Fruit fly (Drosophila melanogaster): ENCODE data around the gene Hex-A.

The Hex-A gene

DNA sequence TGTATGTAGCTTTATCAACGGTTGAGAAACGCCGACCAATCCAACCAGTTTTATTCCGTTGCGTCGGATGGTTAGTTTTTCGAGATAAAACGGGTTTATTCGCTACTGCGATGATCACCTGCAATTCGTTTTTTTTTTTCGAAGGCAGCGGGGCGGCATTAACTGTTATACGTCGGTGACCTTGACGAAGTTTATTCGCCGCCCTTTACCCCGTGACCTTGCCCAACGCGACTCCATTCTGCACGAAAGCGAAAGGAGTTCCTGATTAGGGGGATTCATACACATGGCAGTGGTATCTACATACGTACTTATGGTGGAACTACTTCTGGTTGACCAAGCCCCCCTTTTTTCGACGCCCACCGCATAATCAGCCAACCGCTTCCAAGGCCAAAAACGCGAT lies 4.9 kb upstream of the Hex-A start (continued):
- TF ChIP-seq CG2120 (GFP tag; optimal IDR thresholded peaks at IDR 0.05) (peak; percentile 2), Pdp1 (GFP tag; optimal IDR thresholded peaks at IDR 0.05) (no peak), BtbVII (GFP tag; optimal IDR thresholded peaks at IDR 0.05) (no peak), chinmo (GFP tag; IDR thresholded peaks at IDR 0.05; ENCODE audit: partially characterized antibody) (0 out of 4 replicates have a peak, but pooled peaks have one; percentile 71), slbo (GFP tag; IDR thresholded peaks at IDR 0.05) (peak; percentile 20; the same call in 1 of the 2 replicates), ems (GFP tag; optimal IDR thresholded peaks at IDR 0.05) (no peak), D19A (tag; optimal IDR thresholded peaks at IDR 0.05) (no peak), Dfd (GFP tag; optimal IDR thresholded peaks at IDR 0.05) (no peak), hkb (optimal IDR thresholded peaks at IDR 0.05) (no peak), hkb (GFP tag; IDR thresholded peaks at IDR 0.05) (peak; percentile 26; the same call in 1 of the 2 replicates), Rx (GFP tag; IDR thresholded peaks at IDR 0.05) (no peak), slp2 (GFP tag; optimal IDR thresholded peaks at IDR 0.05) (no peak), E2f2 (GFP tag; IDR thresholded peaks at IDR 0.05) (no peak), gro (GFP tag; optimal IDR thresholded peaks at IDR 0.05) (no peak), ERR (GFP tag; optimal IDR thresholded peaks at IDR 0.05) (peak; percentile 38), dati (GFP tag; IDR thresholded peaks at IDR 0.05) (no peak), Taf1 (GFP tag; IDR thresholded peaks at IDR 0.05) (no peak), fu2 (GFP tag; optimal IDR thresholded peaks at IDR 0.05) (no peak), Med (GFP tag) (peak; percentile 51)

DNA sequence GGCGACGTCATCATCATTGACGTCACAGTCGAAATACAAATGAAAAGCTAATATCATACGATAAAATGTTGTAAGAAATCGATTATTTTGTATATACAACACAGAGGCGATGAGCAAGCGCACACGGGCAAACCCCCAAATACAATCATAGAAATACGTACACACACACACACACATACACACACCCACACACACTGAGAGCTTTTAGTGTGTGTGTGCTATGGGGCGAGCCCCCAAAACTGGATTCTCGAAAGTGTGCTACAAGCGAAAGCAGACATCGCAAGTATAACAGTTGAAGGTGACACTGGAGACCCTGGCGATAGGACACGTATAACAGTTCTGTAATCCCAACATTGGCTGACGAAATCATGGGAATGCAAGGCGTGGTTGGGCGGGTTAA lies 3.6 kb upstream of the Hex-A start:
- TF ChIP-seq CG17829 (tag; optimal IDR thresholded peaks at IDR 0.05) (no peak), dm (GFP tag; optimal IDR thresholded peaks at IDR 0.05) (no peak), CG12071 (GFP tag; optimal IDR thresholded peaks at IDR 0.05) (no peak), CG14710 (tag; optimal IDR thresholded peaks at IDR 0.05) (no peak), btn (GFP tag; optimal IDR thresholded peaks at IDR 0.05) (no peak), eyg (GFP tag; optimal IDR thresholded peaks at IDR 0.05) (no peak), HHEX (GFP tag; optimal IDR thresholded peaks at IDR 0.05) (no peak), CG13287 (GFP tag; IDR thresholded peaks at IDR 0.05; ENCODE audit: partially characterized antibody) (peak; percentile 20; the same call in 1 of the 2 replicates), mirr (GFP tag; optimal IDR thresholded peaks at IDR 0.05) (peak; percentile 37), CG17612 (GFP tag; IDR thresholded peaks at IDR 0.05) (no peak), az2 (GFP tag; optimal IDR thresholded peaks at IDR 0.05) (no peak), Dek (tag; optimal IDR thresholded peaks at IDR 0.05) (no peak), ara (GFP tag; IDR thresholded peaks at IDR 0.05) (no peak), CG10543 (GFP tag; optimal IDR thresholded peaks at IDR 0.05) (peak; percentile 42), trh (GFP tag; optimal IDR thresholded peaks at IDR 0.05) (no peak), CG17328 (GFP tag; IDR thresholded peaks at IDR 0.05) (no peak), ewg (GFP tag; optimal IDR thresholded peaks at IDR 0.05) (peak; percentile 74), nau (GFP tag; optimal IDR thresholded peaks at IDR 0.05) (peak; percentile 28), CG4282 (GFP tag; optimal IDR thresholded peaks at IDR 0.05) (no peak), psq (GFP tag; optimal IDR thresholded peaks at IDR 0.05) (no peak), pzg (GFP tag; optimal IDR thresholded peaks at IDR 0.05) (peak; percentile 7), CG12391 (tag; optimal IDR thresholded peaks at IDR 0.05) (no peak), CG11456 (GFP tag; IDR thresholded peaks at IDR 0.05) (no peak), CG17359 (tag; optimal IDR thresholded peaks at IDR 0.05) (no peak), MESR4 (GFP tag; optimal IDR thresholded peaks at IDR 0.05) (no peak), tna (GFP tag; IDR thresholded peaks at IDR 0.05; ENCODE audit: partially characterized antibody) (no peak; the same call in 1 of the 2 replicates), Eip74EF (GFP tag; optimal IDR thresholded peaks at IDR 0.05) (no peak), CG2199 (GFP tag; IDR thresholded peaks at IDR 0.05) (no peak), CHES-1-like (GFP tag; optimal IDR thresholded peaks at IDR 0.05) (no peak), H15 (GFP tag; IDR thresholded peaks at IDR 0.05) (no peak), CG15514 (GFP tag; optimal IDR thresholded peaks at IDR 0.05) (peak; percentile 32), gcm2 (GFP tag; optimal IDR thresholded peaks at IDR 0.05) (no peak), CG11398 (GFP tag; optimal IDR thresholded peaks at IDR 0.05) (no peak)

Measured in whole organism, embryonic.